Worm (Caenorhabditis elegans) whole organism, L1 larva: ENCODE results near the gene C26B9.5.

ENCODE experiments used
- C04F5.9 ChIP-seq: sonication (generic microtip); optimal IDR thresholded peaks from 2 replicates; lab custom pipeline; 2016; ENCODE audit warnings: missing genetic modification characterization, missing compliant biosample characterization
- C34B4.2 ChIP-seq: sonication (generic microtip); optimal IDR thresholded peaks from 2 replicates; lab custom pipeline; 2017; ENCODE audit warnings: mild to moderate bottlenecking, missing genetic modification characterization, missing compliant biosample characterization
- F16B12.6 ChIP-seq: fragments of 150-350 bp; optimal IDR thresholded peaks from 2 replicates; lab custom pipeline; 2014; ENCODE audit warnings: missing biosample characterization, missing genetic modification characterization
- aha-1 ChIP-seq: fragments of 150-350 bp; optimal IDR thresholded peaks from 2 replicates; lab custom pipeline; 2014; ENCODE audit warnings: missing biosample characterization, missing genetic modification characterization
- alr-1 ChIP-seq: fragments of 200-800 bp; sonication (Bioruptor generic); optimal IDR thresholded peaks from 2 replicates; lab custom pipeline; 2018; ENCODE audit warnings: borderline replicate concordance, mild to moderate bottlenecking, missing genetic modification characterization, missing compliant biosample characterization
- aly-2 ChIP-seq: fragments of 150-350 bp; optimal IDR thresholded peaks from 2 replicates; lab custom pipeline; 2014; ENCODE audit warnings: missing biosample characterization, missing genetic modification characterization
- ceh-82 ChIP-seq, 3 experiments: fragments of 150-350 bp in 1 of 3; sonication (generic microtip) in 2 of 3; optimal IDR thresholded peaks; 2 replicates each; lab custom pipeline; 2014 to 2017; ENCODE audit warnings: missing biosample characterization in 3 of 3, missing genetic modification characterization in 3 of 3
- ceh-90 ChIP-seq: sonication (generic microtip); optimal IDR thresholded peaks from 2 replicates; lab custom pipeline; 2016; ENCODE audit warnings: missing genetic modification characterization, missing compliant biosample characterization
- dpl-1 ChIP-seq, 3 experiments: fragments of 150-350 bp in 2 of 3; sonication (generic microtip) in 1 of 3; optimal IDR thresholded peaks; 2 replicates each; lab custom pipeline; 2014 to 2017; ENCODE audit warnings: missing biosample characterization in 3 of 3, missing genetic modification characterization in 3 of 3, missing genetic modification reagents in 3 of 3
- dsc-1 ChIP-seq: sonication (generic microtip); optimal IDR thresholded peaks from 2 replicates; lab custom pipeline; 2016; ENCODE audit warnings: mild to moderate bottlenecking, missing genetic modification characterization, missing compliant biosample characterization
- efl-3 ChIP-seq: fragments of 200-800 bp; sonication (Bioruptor generic); optimal IDR thresholded peaks from 2 replicates; lab custom pipeline; 2018; ENCODE audit warnings: mild to moderate bottlenecking, missing genetic modification characterization, missing compliant biosample characterization
- egl-13 ChIP-seq: sonication (generic microtip); optimal IDR thresholded peaks from 2 replicates; lab custom pipeline; 2016; ENCODE audit warnings: missing genotype, missing genetic modification reagents, missing genetic modification characterization, missing compliant biosample characterization
- elt-2 ChIP-seq: sonication (generic microtip); optimal IDR thresholded peaks from 2 replicates; lab custom pipeline; 2016; ENCODE audit warnings: missing genetic modification characterization, mild to moderate bottlenecking, inconsistent platforms, missing compliant biosample characterization, missing genetic modification reagents
- elt-3 ChIP-seq, 6 experiments: fragments of 150-350 bp in 1 of 6; sonication (generic microtip); optimal IDR thresholded peaks; 2 replicates each; lab custom pipeline; 2017 to 2018; ENCODE audit warnings: missing biosample characterization in 6 of 6, missing genetic modification characterization in 6 of 6, inconsistent platforms in 1 of 6
- ets-5 ChIP-seq: fragments of 200-800 bp; sonication (Bioruptor generic); IDR thresholded peaks from 2 replicates; pipeline ENCODE4 v1.3.6; 2022; ENCODE audit warnings: missing genetic modification characterization, missing compliant biosample characterization
- fkh-8 ChIP-seq: sonication (generic microtip); optimal IDR thresholded peaks from 2 replicates; lab custom pipeline; 2016; ENCODE audit warnings: mild to moderate bottlenecking, missing genetic modification characterization, missing compliant biosample characterization
- fos-1 ChIP-seq: fragments of 150-350 bp; optimal IDR thresholded peaks from 2 replicates; lab custom pipeline; 2014; ENCODE audit warnings: missing biosample characterization, missing genetic modification characterization
- grh-1 ChIP-seq: fragments of 200-800 bp; sonication (Bioruptor generic); IDR thresholded peaks from 2 replicates; pipeline ENCODE4 v1.3.6; 2022; ENCODE audit warnings: missing genetic modification reagents, missing genetic modification characterization, missing compliant biosample characterization
- irx-1 ChIP-seq: sonication (generic microtip); optimal IDR thresholded peaks from 2 replicates; lab custom pipeline; 2016; ENCODE audit warnings: missing genetic modification characterization, missing compliant biosample characterization
- isw-1 ChIP-seq: fragments of 200-800 bp; sonication (Bioruptor generic); IDR thresholded peaks from 2 replicates; pipeline ENCODE4 v1.3.6; 2022; ENCODE audit warnings: missing genetic modification characterization, missing compliant biosample characterization
- lin-13 ChIP-seq: fragments of 150-350 bp; optimal IDR thresholded peaks from 2 replicates; lab custom pipeline; 2014; ENCODE audit warnings: missing biosample characterization, missing genetic modification reagents, missing genetic modification characterization
- lin-14 ChIP-seq: fragments of 200-800 bp; sonication (Bioruptor generic); optimal IDR thresholded peaks from 2 replicates; lab custom pipeline; 2018; ENCODE audit warnings: mild to moderate bottlenecking, missing genetic modification characterization, moderate library complexity, missing compliant biosample characterization
- lin-35 ChIP-seq, 2 experiments: fragments of 150-350 bp; optimal IDR thresholded peaks; 2 replicates each; lab custom pipeline; 2014; ENCODE audit warnings: missing biosample characterization in 2 of 2, missing genetic modification characterization in 2 of 2, missing genetic modification reagents in 2 of 2
- lir-3 ChIP-seq: sonication (generic microtip); optimal IDR thresholded peaks from 2 replicates; lab custom pipeline; 2016; ENCODE audit warnings: mild to moderate bottlenecking, missing genetic modification characterization, moderate library complexity, missing compliant biosample characterization; ENCODE audit not compliant: poor library complexity
- lsy-2 ChIP-seq, 2 experiments: fragments of 150-350 bp; optimal IDR thresholded peaks; 2 replicates each; lab custom pipeline; 2014; ENCODE audit warnings: missing biosample characterization in 2 of 2, missing genetic modification characterization in 2 of 2
- mef-2 ChIP-seq: fragments of 150-350 bp; optimal IDR thresholded peaks from 2 replicates; lab custom pipeline; 2014; ENCODE audit warnings: missing biosample characterization, missing genetic modification characterization
- nhr-11 ChIP-seq: fragments of 150-350 bp; optimal IDR thresholded peaks from 2 replicates; lab custom pipeline; 2014; ENCODE audit warnings: missing biosample characterization, missing genetic modification characterization
- nhr-28 ChIP-seq: fragments of 150-350 bp; optimal IDR thresholded peaks from 2 replicates; lab custom pipeline; 2014; ENCODE audit warnings: missing biosample characterization, missing genetic modification characterization
- nhr-47 ChIP-seq: sonication (generic microtip); optimal IDR thresholded peaks from 2 replicates; lab custom pipeline; 2016; ENCODE audit warnings: mild to moderate bottlenecking, missing genetic modification characterization, moderate library complexity, missing compliant biosample characterization
- nhr-71 ChIP-seq: sonication (generic microtip); optimal IDR thresholded peaks from 2 replicates; lab custom pipeline; 2016; ENCODE audit warnings: mild to moderate bottlenecking, missing genetic modification characterization, moderate library complexity, missing compliant biosample characterization
- nhr-85 ChIP-seq: sonication (generic microtip); peaks from one replicate; lab custom pipeline; 2016; ENCODE audit warnings: missing genetic modification characterization, inconsistent platforms, missing compliant biosample characterization
- pag-3 ChIP-seq: sonication (generic microtip); optimal IDR thresholded peaks from 2 replicates; lab custom pipeline; 2017; ENCODE audit warnings: missing genetic modification characterization, mild to moderate bottlenecking, missing compliant biosample characterization, antibody characterized with exemption, borderline replicate concordance; ENCODE audit not compliant: insufficient read depth
- rnt-1 ChIP-seq: sonication (generic microtip); optimal IDR thresholded peaks from 2 replicates; lab custom pipeline; 2016; ENCODE audit warnings: mild to moderate bottlenecking, missing genetic modification characterization, moderate library complexity, missing compliant biosample characterization
- skn-1 ChIP-seq: fragments of 150-350 bp; optimal IDR thresholded peaks from 2 replicates; lab custom pipeline; 2014; ENCODE audit warnings: missing biosample characterization, missing genetic modification characterization
- sptf-1 ChIP-seq: fragments of 150-350 bp; optimal IDR thresholded peaks from 2 replicates; lab custom pipeline; 2014; ENCODE audit warnings: missing biosample characterization, missing genetic modification characterization
- sup-37 ChIP-seq: fragments of 200-800 bp; sonication (Bioruptor generic); optimal IDR thresholded peaks from 2 replicates; lab custom pipeline; 2018; ENCODE audit warnings: mild to moderate bottlenecking, missing genetic modification characterization, missing compliant biosample characterization
- unc-130 ChIP-seq: fragments of 150-350 bp; optimal IDR thresholded peaks from 2 replicates; lab custom pipeline; 2017; ENCODE audit warnings: missing biosample characterization, missing genetic modification characterization, inconsistent platforms
- unc-62 ChIP-seq: fragments of 150-350 bp; optimal IDR thresholded peaks from 2 replicates; lab custom pipeline; 2014; ENCODE audit warnings: missing biosample characterization, missing genetic modification reagents, missing genetic modification characterization
- vab-15 ChIP-seq: sonication (generic microtip); optimal IDR thresholded peaks from 2 replicates; lab custom pipeline; 2017; ENCODE audit warnings: missing genotype, mild to moderate bottlenecking, missing genetic modification characterization, missing compliant biosample characterization
- zip-4 ChIP-seq: fragments of 200-800 bp; sonication (Bioruptor generic); optimal IDR thresholded peaks from 2 replicates; lab custom pipeline; 2018; ENCODE audit warnings: mild to moderate bottlenecking, missing genetic modification characterization, moderate library complexity, missing compliant biosample characterization
- ztf-4 ChIP-seq: fragments of 150-350 bp; optimal IDR thresholded peaks from 2 replicates; lab custom pipeline; 2014; ENCODE audit warnings: missing biosample characterization, missing genetic modification characterization

Gene C26B9.5

ce11 chrX:5329236-5329635, at the start of gene C26B9.5:
TSS of gene C26B9.5 (plus strand) at chrX:5329479.
- TF ChIP-seq elt-2 (tag; lab: Kevin White, UChicago), result peak; percentile 37
- no peak for TF ChIP-seq dpl-1 (GFP tag; optimal IDR thresholded peaks at IDR 0.05; lab: Kevin White, UChicago)
- TF ChIP-seq pag-3 (tag; lab: Kevin White, UChicago), result no peak
- TF ChIP-seq, all 84 proteins: peak for 1

ce11 chrX:5279674-5280073, 49.6 kb upstream of the C26B9.5 start, which contains the start of gene rga-8:
TSS of gene rga-8 (minus strand) at chrX:5279774.
- no peak for TF ChIP-seq irx-1 (tag; lab: Kevin White, UChicago)
- TF ChIP-seq zip-4 (GFP tag; lab: Kevin White, UChicago), result no peak
- TF ChIP-seq lsy-2 (tag; optimal IDR thresholded peaks at IDR 0.05; lab: Kevin White, UChicago), result no peak
- no peak for TF ChIP-seq C04F5.9 (tag; lab: Kevin White, UChicago)
- no peak for TF ChIP-seq nhr-28
- TF ChIP-seq sup-37, result no peak
- no peak for TF ChIP-seq unc-130
- no peak for TF ChIP-seq ztf-4 (tag; lab: Kevin White, UChicago)
- TF ChIP-seq efl-3 (GFP tag; lab: Kevin White, UChicago), result no peak
- no peak for TF ChIP-seq nhr-11 (tag; lab: Kevin White, UChicago)
- TF ChIP-seq alr-1 (tag; lab: Kevin White, UChicago), result no peak
- TF ChIP-seq ceh-82 (tag; optimal IDR thresholded peaks at IDR 0.05; lab: Kevin White, UChicago), result no peak
- TF ChIP-seq isw-1, result no peak
- no peak for TF ChIP-seq dsc-1 (tag; lab: Kevin White, UChicago)

- TF ChIP-seq irx-1 (tag; lab: Kevin White, UChicago), result no peak
- TF ChIP-seq aly-2 (tag; lab: Kevin White, UChicago), result no peak
- TF ChIP-seq skn-1 (tag; lab: Kevin White, UChicago), result no peak
- no peak for TF ChIP-seq unc-130
- no peak for TF ChIP-seq ets-5
- no peak for TF ChIP-seq lir-3
- TF ChIP-seq mef-2, result no peak
- no peak for TF ChIP-seq F16B12.6 (tag; lab: Kevin White, UChicago)
These were observed 45.7 kb upstream of the C26B9.5 start, which contains the start of gene vps-41 for ce11 chrX:5283531-5283930. TSS of gene vps-41 (plus strand) at chrX:5283831.

ce11 chrX:5289106-5289505, 40.2 kb upstream of the C26B9.5 start:
- TF ChIP-seq nhr-85 (peak; percentile 18), rnt-1 (no peak)

- TF ChIP-seq pag-3 (tag; lab: Kevin White, UChicago) (no peak), sptf-1 (tag; lab: Kevin White, UChicago) (no peak), lin-14 (GFP tag; lab: Kevin White, UChicago) (peak; percentile 59), unc-62 (GFP tag; lab: Kevin White, UChicago) (no peak), lin-35 (GFP tag; optimal IDR thresholded peaks at IDR 0.05; lab: Kevin White, UChicago) (no peak)
- TF ChIP-seq, all 84 proteins: peak for 1
These were observed 35.4 kb upstream of the C26B9.5 start for ce11 chrX:5293862-5294261.

ce11 chrX:5297942-5298611, 31.2 kb upstream of the C26B9.5 start, which contains the start of gene ift-81:
TSS of gene ift-81 (plus strand) at chrX:5298561.
- TF ChIP-seq ets-5 (no peak), C34B4.2 (no peak), ceh-90 (tag; lab: Kevin White, UChicago) (no peak), lin-13 (GFP tag; lab: Kevin White, UChicago) (peak; percentile 8), sup-37 (no peak), efl-3 (GFP tag; lab: Kevin White, UChicago) (no peak), elt-3 (tag; optimal IDR thresholded peaks at IDR 0.05; lab: Kevin White, UChicago) (no peak), fos-1 (tag; lab: Kevin White, UChicago) (no peak), egl-13 (peak; percentile 37), nhr-47 (tag; lab: Kevin White, UChicago) (peak; percentile 73), nhr-71 (tag; lab: Kevin White, UChicago) (peak; percentile 81), irx-1 (tag; lab: Kevin White, UChicago) (no peak), aha-1 (tag; lab: Kevin White, UChicago) (no peak), skn-1 (tag; lab: Kevin White, UChicago) (peak; percentile 37), rnt-1 (peak; percentile 79), fkh-8 (peak; percentile 55), nhr-28 (no peak), vab-15 (no peak), grh-1 (GFP tag; lab: Robert Waterston, UW) (no peak)
